Fruit fly (Drosophila melanogaster) whole organism, prepupa: ENCODE data around the gene Cpr65Av.

Source experiments
- CG11294 ChIP-seq: fragments of 200-800 bp; sonication (Bioruptor generic); IDR thresholded peaks from 2 replicates; pipeline ENCODE4 v1.3.6; 2022; ENCODE audit warnings: missing biosample characterization, missing genetic modification characterization
- CG3032 ChIP-seq: fragments of 200-800 bp; optimal IDR thresholded peaks from 2 replicates; lab custom pipeline; 2019; ENCODE audit warnings: missing biosample characterization, mild to moderate bottlenecking, missing genetic modification characterization, moderate library complexity
- CG34406 ChIP-seq: fragments of 200-800 bp; sonication (Bioruptor generic); optimal IDR thresholded peaks from 3 replicates; lab custom pipeline; 2016; ENCODE audit warnings: missing biosample characterization, missing genetic modification characterization
- CG4318 ChIP-seq: fragments of 200-800 bp; sonication (Bioruptor generic); optimal IDR thresholded peaks from 3 replicates; lab custom pipeline; 2017; ENCODE audit warnings: missing biosample characterization, mild to moderate bottlenecking, missing genetic modification characterization
- Smox ChIP-seq: fragments of 200-800 bp; sonication (Bioruptor generic); optimal IDR thresholded peaks from 3 replicates; lab custom pipeline; 2016; ENCODE audit warnings: missing biosample characterization, missing genetic modification characterization
- ss ChIP-seq, 2 experiments: fragments of 200-800 bp; sonication (Bioruptor generic); optimal IDR thresholded peaks; 2 replicates in 1 of 2; 3 replicates in 1 of 2; lab custom pipeline; 2017 to 2018; ENCODE audit warnings: mild to moderate bottlenecking in 2 of 2, missing biosample characterization in 2 of 2, missing genetic modification characterization in 2 of 2, moderate library complexity in 1 of 2

DNA sequence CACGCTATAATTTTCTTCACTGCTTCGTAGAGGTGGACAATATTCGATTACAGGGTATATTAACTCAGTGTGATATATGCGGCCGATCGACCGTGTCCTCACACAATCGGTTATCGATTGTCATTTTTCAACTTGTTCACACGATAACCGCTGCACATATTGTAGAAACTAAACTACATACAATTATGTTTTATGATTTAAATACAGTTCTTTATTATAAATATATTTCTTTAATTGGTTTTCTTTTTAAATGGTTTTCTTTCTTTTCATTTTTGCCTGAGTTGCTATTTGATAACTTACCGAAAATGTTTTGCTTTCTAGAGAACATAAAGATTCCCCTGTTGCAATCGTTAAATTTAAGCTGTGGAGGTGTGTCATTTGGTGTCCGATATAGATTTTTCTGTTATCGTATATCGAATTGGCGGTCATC lies 34.1 kb upstream of the Cpr65Av start, which contains the start of the genes fmt and CG7376:
- TF ChIP-seq CG3032 (tag; lab: Kevin White, UChicago), result peak; percentile 57
- TF ChIP-seq CG34406, result no peak
- TF ChIP-seq Smox (GFP tag; lab: Kevin White, UChicago), result no peak
- no peak for TF ChIP-seq CG11294 (GFP tag; lab: Robert Waterston, UW)
- no peak for TF ChIP-seq ss (GFP tag; optimal IDR thresholded peaks at IDR 0.05; lab: Kevin White, UChicago)
- TF ChIP-seq CG4318 (GFP tag; lab: Kevin White, UChicago), result no peak
